Worm (Caenorhabditis elegans): Measurements from ENCODE around the gene gna-1.
A peak's percentile ranks its signal among the peaks of the same experiment; 100 is the strongest.

The gna-1 gene

ce11 chrV:10280112-10280511, 39.8 kb downstream of the gna-1 start:
- no peak for TF ChIP-seq ham-2 (GFP tag; optimal IDR thresholded peaks at IDR 0.05)
- no peak for TF ChIP-seq ceh-83 (GFP tag; optimal IDR thresholded peaks at IDR 0.05)
- no peak for TF ChIP-seq unc-39 (tag; optimal IDR thresholded peaks at IDR 0.05)
- no peak for TF ChIP-seq mep-1 (tag; optimal IDR thresholded peaks at IDR 0.05)
- no peak for TF ChIP-seq nhr-28 (tag; optimal IDR thresholded peaks at IDR 0.05)
- no peak for TF ChIP-seq mls-2 (tag; optimal IDR thresholded peaks at IDR 0.05)
- no peak for TF ChIP-seq pha-4 (tag; optimal IDR thresholded peaks at IDR 0.05)
- TF ChIP-seq nhr-12 (tag; optimal IDR thresholded peaks at IDR 0.05), result no peak
- no peak for TF ChIP-seq ceh-43 (GFP tag; optimal IDR thresholded peaks at IDR 0.05)
- TF ChIP-seq lsy-2 (tag; optimal IDR thresholded peaks at IDR 0.05), result no peak
- TF ChIP-seq blmp-1 (tag; optimal IDR thresholded peaks at IDR 0.05), result no peak
- no peak for TF ChIP-seq zip-8 (tag; optimal IDR thresholded peaks at IDR 0.05)
- TF ChIP-seq hlh-1 (tag; optimal IDR thresholded peaks at IDR 0.05), result no peak
- TF ChIP-seq drap-1 (GFP tag; optimal IDR thresholded peaks at IDR 0.05), result no peak

- TF ChIP-seq nhr-76 (tag; optimal IDR thresholded peaks at IDR 0.05), result no peak
- TF ChIP-seq snpc-4 (tag; optimal IDR thresholded peaks at IDR 0.05), result no peak
- TF ChIP-seq ceh-43 (GFP tag; optimal IDR thresholded peaks at IDR 0.05), result no peak
- no peak for TF ChIP-seq M03D4.4 (tag; optimal IDR thresholded peaks at IDR 0.05)
- no peak for TF ChIP-seq ztf-11 (tag; optimal IDR thresholded peaks at IDR 0.05)
- no peak for TF ChIP-seq cnd-1 (tag; optimal IDR thresholded peaks at IDR 0.05)
- TF ChIP-seq zip-8 (tag; optimal IDR thresholded peaks at IDR 0.05), result no peak
- no peak for TF ChIP-seq nhr-237 (tag; optimal IDR thresholded peaks at IDR 0.05)
- TF ChIP-seq mep-1 (tag; optimal IDR thresholded peaks at IDR 0.05), result no peak
- no peak for TF ChIP-seq ces-1 (GFP tag; optimal IDR thresholded peaks at IDR 0.05)
- no peak for TF ChIP-seq unc-39 (tag; optimal IDR thresholded peaks at IDR 0.05)
These were observed 42.4 kb downstream of the gna-1 start, which contains the start of gene lys-1 for ce11 chrV:10277579-10277978. lys-1 (plus strand) TSS chrV:10277904.

ce11 chrV:10276038-10276437, 43.9 kb downstream of the gna-1 start:
- TF ChIP-seq nhr-237 (tag; optimal IDR thresholded peaks at IDR 0.05) (no peak), elt-3 (tag; optimal IDR thresholded peaks at IDR 0.05) (no peak), lin-13 (tag; optimal IDR thresholded peaks at IDR 0.05) (no peak), nhr-28 (tag; optimal IDR thresholded peaks at IDR 0.05) (no peak), drap-1 (GFP tag; optimal IDR thresholded peaks at IDR 0.05) (no peak), mep-1 (tag; optimal IDR thresholded peaks at IDR 0.05) (no peak), lin-32 (GFP tag; optimal IDR thresholded peaks at IDR 0.05) (no peak), snpc-4 (tag; optimal IDR thresholded peaks at IDR 0.05) (no peak), ceh-83 (GFP tag; optimal IDR thresholded peaks at IDR 0.05) (no peak), zip-8 (tag; optimal IDR thresholded peaks at IDR 0.05) (no peak), pha-4 (tag; optimal IDR thresholded peaks at IDR 0.05) (no peak), ceh-43 (GFP tag; optimal IDR thresholded peaks at IDR 0.05) (no peak), nhr-12 (tag; optimal IDR thresholded peaks at IDR 0.05) (no peak), sptf-1 (tag; optimal IDR thresholded peaks at IDR 0.05) (no peak), unc-39 (tag; optimal IDR thresholded peaks at IDR 0.05) (no peak), nhr-2 (tag; optimal IDR thresholded peaks at IDR 0.05) (no peak), ces-1 (GFP tag; optimal IDR thresholded peaks at IDR 0.05) (no peak), nhr-76 (tag; optimal IDR thresholded peaks at IDR 0.05) (no peak), mls-2 (tag; optimal IDR thresholded peaks at IDR 0.05) (no peak), ceh-39 (tag; optimal IDR thresholded peaks at IDR 0.05) (no peak)

ce11 chrV:10275619-10276018, 44.3 kb downstream of the gna-1 start, which contains the start of gene Y22F5A.11:
Y22F5A.11 (minus strand) TSS chrV:10275646.
- TF ChIP-seq lin-13 (tag; optimal IDR thresholded peaks at IDR 0.05), result no peak
- no peak for TF ChIP-seq M03D4.4 (tag; optimal IDR thresholded peaks at IDR 0.05)

ce11 chrV:10273837-10274236, 46.1 kb downstream of the gna-1 start:
- TF ChIP-seq ham-2 (GFP tag; optimal IDR thresholded peaks at IDR 0.05) (no peak), ceh-39 (tag; optimal IDR thresholded peaks at IDR 0.05) (no peak), ces-1 (GFP tag; optimal IDR thresholded peaks at IDR 0.05) (peak; percentile 61), ceh-43 (GFP tag; optimal IDR thresholded peaks at IDR 0.05) (no peak), nhr-237 (tag; optimal IDR thresholded peaks at IDR 0.05) (no peak), mep-1 (tag; optimal IDR thresholded peaks at IDR 0.05) (peak; percentile 51), nhr-76 (tag; optimal IDR thresholded peaks at IDR 0.05) (no peak), sptf-1 (tag; optimal IDR thresholded peaks at IDR 0.05) (no peak)

- peak; percentile 2 for TF ChIP-seq ces-1 (GFP tag; optimal IDR thresholded peaks at IDR 0.05)
- no peak for TF ChIP-seq nhr-28 (tag; optimal IDR thresholded peaks at IDR 0.05)
These were observed 49.7 kb downstream of the gna-1 start, which contains the start of gene ric-4 for ce11 chrV:10270214-10270613. ric-4 (minus strand) TSS chrV:10270314.
